Worm (Caenorhabditis elegans) whole organism, midembryonic: ENCODE results near the gene F45C12.17.

Experiments used
- ref-1 ChIP-seq: fragments of 200-800 bp; sonication (Bioruptor generic); conservative IDR thresholded peaks from 2 replicates; pipeline ENCODE4 v1.3.6; 2022; ENCODE audit warnings: missing genetic modification reagents, missing genetic modification characterization, missing compliant biosample characterization
- ztf-23 ChIP-seq: fragments of 200-800 bp; sonication (Bioruptor generic); IDR thresholded peaks from 2 replicates; pipeline ENCODE4 v1.3.6; 2022; ENCODE audit warnings: missing genetic modification reagents, missing genetic modification characterization, missing compliant biosample characterization
- ztf-29 ChIP-seq: fragments of 200-800 bp; sonication (Bioruptor generic); IDR thresholded peaks from 2 replicates; pipeline ENCODE4 v1.3.6; 2022; ENCODE audit warnings: missing genetic modification reagents, missing genetic modification characterization, missing compliant biosample characterization

DNA sequence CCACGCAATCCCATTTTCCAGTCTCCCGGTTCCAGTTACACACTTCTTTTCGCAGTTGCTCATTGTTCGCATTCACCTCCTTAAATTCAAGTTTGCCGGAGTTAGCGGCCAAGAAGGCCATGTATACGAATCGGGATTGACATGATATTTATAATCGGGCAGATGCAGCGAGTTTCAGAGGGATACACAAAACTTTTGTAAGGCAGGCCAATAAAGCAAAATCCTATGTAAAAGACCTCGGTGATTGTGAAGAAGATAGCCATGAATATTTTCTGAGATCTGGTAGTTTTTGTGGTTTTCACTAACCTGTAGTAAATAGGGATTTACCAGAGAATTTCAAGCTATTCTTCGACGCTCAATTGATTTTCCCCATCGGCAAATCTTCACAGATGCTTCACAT, 40.8 kb downstream of the F45C12.17 start:
- TF ChIP-seq ztf-23 (GFP tag; lab: Robert Waterston, UW) (no peak), ztf-29 (GFP tag; lab: Robert Waterston, UW) (no peak), ref-1 (GFP tag; lab: Robert Waterston, UW) (no peak)
